Worm (Caenorhabditis elegans): ENCODE measurements around the gene C31C9.9.
"Not testable (repeated sequence)": the region's sequence is repeated elsewhere in the genome, so short reads cannot be mapped to it uniquely, and the experiment has no call there.

C31C9.9 gene

DNA sequence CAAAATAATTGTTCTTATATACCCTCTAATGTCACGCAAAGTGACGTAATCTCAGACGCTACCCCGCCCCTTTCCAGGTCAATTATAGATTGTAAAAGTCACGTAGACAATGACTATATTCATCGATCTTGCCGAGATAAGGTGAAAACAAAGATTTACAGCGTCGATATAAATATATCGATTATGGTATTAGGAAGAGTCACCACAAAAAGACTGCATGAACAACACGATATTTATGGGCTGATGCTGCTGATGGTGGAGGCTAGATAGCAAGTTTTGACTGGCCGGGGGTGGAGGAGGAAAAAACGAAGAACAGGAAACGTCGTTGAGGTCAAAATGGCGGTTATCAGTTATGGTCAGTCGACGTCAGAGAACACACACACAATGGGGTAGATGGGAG is 16.2 kb upstream of the C31C9.9 start:
- no peak for TF ChIP-seq dao-5 (tag; optimal IDR thresholded peaks at IDR 0.05)
- TF ChIP-seq W03F9.2 (tag; optimal IDR thresholded peaks at IDR 0.05), result no peak

DNA sequence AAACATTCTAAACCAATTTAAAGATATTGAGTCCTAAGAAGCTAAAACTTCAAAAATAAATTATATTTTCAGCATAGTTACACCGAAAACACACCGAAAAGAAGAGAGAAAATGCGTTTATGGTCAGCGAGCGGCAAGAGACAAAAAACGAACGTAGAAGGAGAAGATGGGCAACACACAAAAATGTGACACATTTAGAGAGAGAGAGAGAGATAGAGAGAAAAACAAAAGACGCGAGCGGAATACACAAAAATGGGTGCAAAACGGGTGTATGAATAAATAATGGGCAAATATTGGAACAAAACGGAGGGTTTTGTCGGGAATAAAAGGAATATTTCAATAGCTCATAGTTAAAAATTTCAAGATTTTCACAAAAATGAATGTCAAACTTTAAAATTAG is 14.6 kb upstream of the C31C9.9 start:
- TF ChIP-seq him-1 (tag; optimal IDR thresholded peaks at IDR 0.05), result no peak
- TF ChIP-seq W03F9.2 (tag; optimal IDR thresholded peaks at IDR 0.05), result no peak
- TF ChIP-seq dao-5 (tag; optimal IDR thresholded peaks at IDR 0.05), result no peak

ce11 chrII:13641311-13641710 is 13.5 kb upstream of the C31C9.9 start, which contains the start of gene fbxa-167:
Gene fbxa-167 (plus strand): TSS chrII:13641489.
- no peak for TF ChIP-seq dao-5 (tag; optimal IDR thresholded peaks at IDR 0.05)

DNA sequence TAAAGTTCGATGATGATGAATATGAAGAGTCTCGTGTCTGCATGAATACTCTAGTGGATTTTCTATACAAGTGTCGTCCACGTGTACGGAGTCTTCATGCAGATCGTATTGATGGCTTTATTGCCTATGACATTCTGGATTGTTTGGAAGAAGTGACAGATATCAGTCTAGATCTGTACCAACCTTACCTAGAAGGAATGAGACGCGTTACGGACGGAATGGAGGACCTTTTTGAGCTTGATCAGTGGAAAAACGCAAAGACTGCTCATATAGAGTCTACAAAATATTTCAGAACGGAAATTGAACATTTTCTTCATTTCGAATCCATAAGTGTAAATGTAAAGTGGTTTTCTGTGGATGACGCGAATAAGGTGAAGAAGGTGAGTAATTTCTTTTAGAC is 6.6 kb upstream of the C31C9.9 start, which contains the start of gene fbxa-169:
fbxa-169 (plus strand) TSS at position 301 of the 400 bp plus-strand sequence.
- TF ChIP-seq W03F9.2 (tag; optimal IDR thresholded peaks at IDR 0.05), result no peak
- TF ChIP-seq him-1 (tag; optimal IDR thresholded peaks at IDR 0.05), result no peak
- no peak for TF ChIP-seq dao-5 (tag; optimal IDR thresholded peaks at IDR 0.05)

DNA sequence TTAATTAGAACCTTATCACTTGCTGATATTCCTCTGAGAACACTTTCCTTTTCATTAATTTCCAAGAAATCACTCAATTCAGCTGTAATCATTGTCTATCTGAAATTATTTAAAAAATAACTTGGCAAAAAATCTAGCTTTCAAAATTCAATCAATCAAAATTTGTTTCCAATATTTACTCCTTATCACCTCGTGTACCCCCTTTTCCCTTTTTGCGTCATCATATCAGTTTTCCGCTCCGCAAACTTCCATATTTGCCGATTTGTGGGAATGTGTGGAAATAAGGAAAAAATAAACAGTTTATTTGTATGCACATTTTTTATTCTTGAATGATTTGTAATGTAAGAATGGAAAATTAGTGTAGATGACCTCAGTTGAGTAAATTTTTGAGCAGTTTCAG is 7.2 kb downstream of the C31C9.9 start, which contains the start of gene C31C9.6:
C31C9.6 (minus strand) TSS at position 101 of the 400 bp plus-strand sequence.
- not testable (repeated sequence) for TF ChIP-seq dao-5, W03F9.2, him-1 (tag; optimal IDR thresholded peaks at IDR 0.05)

DNA sequence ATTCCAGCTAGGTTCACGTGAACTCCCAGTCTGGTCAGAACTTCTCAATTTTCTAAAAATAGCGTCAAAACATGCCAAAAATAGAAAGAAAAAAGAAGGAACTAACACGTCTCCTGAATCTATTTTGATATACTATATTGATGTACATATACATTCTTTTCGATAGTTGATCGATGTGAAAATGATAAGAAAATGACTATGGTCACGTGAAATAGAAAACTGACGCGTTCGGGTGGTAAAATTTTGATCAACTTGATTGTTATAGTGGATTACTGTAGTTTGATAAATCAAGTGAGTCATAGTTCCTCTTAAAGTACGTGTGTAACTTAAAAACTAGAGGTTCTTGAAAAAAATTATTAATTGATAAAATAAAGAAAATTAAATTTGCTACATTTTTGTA is 9.6 kb downstream of the C31C9.9 start:
- no peak for TF ChIP-seq him-1 (tag; optimal IDR thresholded peaks at IDR 0.05)
- no peak for TF ChIP-seq W03F9.2 (tag; optimal IDR thresholded peaks at IDR 0.05)
- no peak for TF ChIP-seq dao-5 (tag; optimal IDR thresholded peaks at IDR 0.05)

DNA sequence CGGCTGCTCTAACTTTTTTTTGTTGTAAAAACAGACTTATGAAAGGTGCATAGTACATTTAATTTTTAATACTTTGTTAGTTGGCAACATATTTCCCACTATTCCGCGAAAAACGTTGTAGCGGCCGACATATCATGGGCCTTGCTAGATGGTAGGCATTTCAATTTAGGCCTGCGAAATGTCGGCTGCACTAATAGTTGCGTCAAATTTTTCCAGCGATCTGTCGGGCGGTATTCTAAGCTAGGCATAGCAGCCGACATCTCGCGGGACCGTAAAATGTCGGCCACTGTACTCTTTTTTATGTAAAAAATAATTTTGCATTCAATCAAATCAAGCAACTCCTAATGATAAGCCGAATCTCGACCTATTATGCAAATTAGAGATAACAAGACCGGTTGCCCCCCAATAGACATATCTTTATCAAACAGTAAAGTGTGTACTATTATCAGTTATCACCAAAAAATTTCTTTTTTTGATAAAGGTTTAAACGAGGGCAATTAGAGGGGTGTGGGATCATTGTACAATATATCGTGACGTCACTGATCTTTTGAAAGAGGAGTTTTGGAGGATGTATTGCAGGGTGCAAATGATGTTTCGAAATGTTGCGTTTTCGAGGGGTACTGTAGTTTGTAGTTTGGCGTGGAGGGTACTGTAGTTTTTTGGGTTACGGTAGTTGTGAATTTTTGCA is 10.3 kb downstream of the C31C9.9 start:
- TF ChIP-seq dao-5 (tag; optimal IDR thresholded peaks at IDR 0.05) (no peak), him-1 (tag; optimal IDR thresholded peaks at IDR 0.05) (no peak), W03F9.2 (tag; optimal IDR thresholded peaks at IDR 0.05) (no peak)

ce11 chrII:13668844-13669441 is 14.1 kb downstream of the C31C9.9 start, which contains the start of gene C31C9.7:
Gene C31C9.7 (plus strand): TSS chrII:13669104.
- TF ChIP-seq dao-5 (tag; optimal IDR thresholded peaks at IDR 0.05) (no peak), W03F9.2 (tag; optimal IDR thresholded peaks at IDR 0.05) (no peak), him-1 (tag; optimal IDR thresholded peaks at IDR 0.05) (no peak)

DNA sequence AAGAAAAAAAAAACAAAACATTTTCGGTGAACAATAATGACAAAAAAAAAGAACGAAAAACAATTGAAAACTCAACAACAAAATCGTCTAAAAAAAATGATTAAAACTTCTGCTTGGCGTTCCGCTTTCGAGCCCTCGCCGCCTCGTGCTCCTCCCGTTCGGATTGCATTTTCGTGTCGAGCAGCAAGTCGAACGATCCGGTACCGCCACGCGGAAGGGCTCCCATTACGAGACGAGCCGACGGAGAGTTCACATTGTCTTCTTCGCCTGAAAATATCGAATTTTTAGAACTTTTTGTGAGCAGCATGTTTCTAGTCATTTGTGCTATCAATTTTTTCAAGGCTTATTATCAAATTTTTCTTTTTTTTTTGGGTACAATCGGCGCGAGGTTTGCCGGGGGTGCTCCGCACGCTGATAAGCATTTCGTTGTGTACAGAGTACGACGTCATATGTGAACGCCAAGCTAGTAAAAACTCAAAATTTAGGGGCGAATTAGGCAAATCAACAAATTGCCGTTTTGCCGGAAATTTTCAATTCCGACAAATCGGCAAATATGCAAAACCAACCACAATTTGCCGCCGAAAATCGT is 16.0 kb downstream of the C31C9.9 start:
- no peak for TF ChIP-seq dao-5 (tag; optimal IDR thresholded peaks at IDR 0.05)
- no peak for TF ChIP-seq W03F9.2 (tag; optimal IDR thresholded peaks at IDR 0.05)
- no peak for TF ChIP-seq him-1 (tag; optimal IDR thresholded peaks at IDR 0.05)

ce11 chrII:13672057-13672456 is 17.2 kb downstream of the C31C9.9 start:
- TF ChIP-seq dao-5 (tag; optimal IDR thresholded peaks at IDR 0.05) (no peak), W03F9.2 (tag; optimal IDR thresholded peaks at IDR 0.05) (no peak), him-1 (tag; optimal IDR thresholded peaks at IDR 0.05) (no peak)

- no peak for TF ChIP-seq him-1 (tag; optimal IDR thresholded peaks at IDR 0.05)
- no peak for TF ChIP-seq dao-5 (tag; optimal IDR thresholded peaks at IDR 0.05)
Observed at ce11 chrII:13673605-13674193, 18.9 kb downstream of the C31C9.9 start.

- TF ChIP-seq dao-5 (tag; optimal IDR thresholded peaks at IDR 0.05) (no peak), W03F9.2 (tag; optimal IDR thresholded peaks at IDR 0.05) (no peak), him-1 (tag; optimal IDR thresholded peaks at IDR 0.05) (no peak)
Observed at ce11 chrII:13675212-13675611, 20.4 kb downstream of the C31C9.9 start.

DNA sequence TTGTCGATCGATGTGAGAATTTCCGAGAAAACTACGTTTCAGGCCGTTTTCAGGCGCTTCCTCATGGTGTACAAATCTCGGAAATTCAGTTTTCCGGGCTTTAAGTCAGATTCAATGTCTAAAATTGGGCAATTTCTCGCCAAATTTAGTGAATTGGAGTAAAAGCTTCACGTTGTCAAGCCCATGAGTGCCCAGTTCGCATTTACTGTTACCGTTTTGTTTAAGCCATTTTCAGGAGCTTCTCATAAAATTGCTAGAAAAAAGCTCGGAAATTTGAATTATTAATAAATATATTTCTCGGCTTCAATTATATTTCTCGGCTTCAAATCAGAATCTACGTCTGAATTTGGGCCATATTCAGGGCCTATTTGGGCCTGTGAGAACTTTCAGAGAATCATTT is 23.1 kb downstream of the C31C9.9 start:
- no peak for TF ChIP-seq dao-5 (tag; optimal IDR thresholded peaks at IDR 0.05)
- no peak for TF ChIP-seq him-1 (tag; optimal IDR thresholded peaks at IDR 0.05)
- no peak for TF ChIP-seq W03F9.2 (tag; optimal IDR thresholded peaks at IDR 0.05)

- TF ChIP-seq dao-5 (tag; optimal IDR thresholded peaks at IDR 0.05) (no peak), W03F9.2 (tag; optimal IDR thresholded peaks at IDR 0.05) (no peak), him-1 (tag; optimal IDR thresholded peaks at IDR 0.05) (no peak)
Observed at ce11 chrII:13678555-13679119, 23.8 kb downstream of the C31C9.9 start.
